Worm (Caenorhabditis elegans) whole organism, dauer: ENCODE measurements around the gene fbxb-108.

Experiments used
- unc-62 ChIP-seq: sonication (generic microtip); optimal IDR thresholded peaks from 2 replicates; lab custom pipeline; 2017; ENCODE audit warnings: missing biosample characterization, missing genetic modification reagents, missing genetic modification characterization

Gene fbxb-108

ce11 chrII:2804949-2805348, 40.2 kb downstream of the fbxb-108 start:
- no peak for TF ChIP-seq unc-62 (GFP tag; lab: Kevin White, UChicago)

- no peak for TF ChIP-seq unc-62 (GFP tag; lab: Kevin White, UChicago)
Measured at ce11 chrII:2805566-2805965, 40.8 kb downstream of the fbxb-108 start.

DNA sequence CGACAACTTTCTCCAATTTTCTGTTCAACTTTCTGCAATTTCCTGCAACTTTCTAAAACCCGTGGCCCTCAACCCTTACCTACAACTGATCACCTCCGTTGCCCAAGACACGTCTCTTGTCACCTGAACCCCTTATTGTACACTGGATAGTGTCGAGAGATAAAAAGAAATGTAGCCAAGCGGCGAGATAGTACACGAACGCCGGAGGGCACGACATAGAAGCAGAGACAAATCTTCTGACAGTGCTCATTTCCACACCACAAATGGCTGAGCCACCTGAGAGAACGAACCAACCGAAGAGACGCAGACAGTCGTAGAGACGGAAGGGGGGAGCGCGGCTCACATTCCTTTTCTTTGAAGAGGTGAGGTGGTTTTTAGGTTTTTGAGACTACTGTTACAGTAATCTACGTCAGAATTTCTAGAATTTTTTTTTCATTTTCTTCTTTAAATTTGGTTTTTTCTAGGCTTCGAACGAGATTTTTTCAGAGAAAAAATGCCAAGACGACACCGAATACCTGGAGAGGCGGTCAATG, 43.0 kb downstream of the fbxb-108 start, which contains the start of gene K12H6.12:
Gene K12H6.12, plus strand, starts transcription at position 483 of the 533 bp plus-strand sequence.
- no peak for TF ChIP-seq unc-62 (GFP tag; lab: Kevin White, UChicago)

DNA sequence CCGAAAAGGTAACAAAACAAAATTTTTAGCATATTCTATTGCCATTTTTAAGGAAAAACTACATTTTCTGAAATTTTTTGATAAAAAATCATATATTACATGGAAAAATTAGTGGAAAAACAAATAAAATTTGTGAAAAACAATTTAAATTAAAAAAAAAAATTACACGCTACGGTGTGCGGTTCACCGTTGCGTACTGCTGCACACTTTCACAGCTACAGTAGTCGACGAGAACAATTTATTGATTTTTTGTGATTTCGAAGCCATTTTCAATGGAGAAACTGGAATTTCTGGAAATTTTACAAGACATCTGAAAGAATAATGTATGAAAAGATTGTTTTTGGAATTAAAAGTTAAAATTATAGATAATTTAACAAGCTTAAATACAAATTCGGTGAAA, 50.3 kb downstream of the fbxb-108 start:
- TF ChIP-seq unc-62 (GFP tag; lab: Kevin White, UChicago): no peak

- no peak for TF ChIP-seq unc-62 (GFP tag; lab: Kevin White, UChicago)
Measured at ce11 chrII:2815444-2815843, 50.7 kb downstream of the fbxb-108 start, which contains the start of gene K12H6.2. TSS of gene K12H6.2 (minus strand) at chrII:2815544.
